Fruit fly (Drosophila melanogaster) whole organism, prepupa: Measurements from ENCODE around the gene CecA2.
A peak's percentile ranks its signal among the peaks of the same experiment; 100 is the strongest.

Source experiments
- CG11294 ChIP-seq: fragments of 200-800 bp; sonication (Bioruptor generic); IDR thresholded peaks from 2 replicates; pipeline ENCODE4 v1.3.6; 2022; ENCODE audit warnings: missing biosample characterization, missing genetic modification characterization
- CG11762 ChIP-seq: fragments of 200-800 bp; sonication (Bioruptor generic); optimal IDR thresholded peaks from 3 replicates; lab custom pipeline; 2016; ENCODE audit warnings: missing biosample characterization, missing genetic modification characterization; ENCODE audit not compliant: insufficient read depth
- CG15336 ChIP-seq: fragments of 200-800 bp; sonication (Bioruptor generic); IDR thresholded peaks from 2 replicates; pipeline ENCODE4 v1.3.6; 2022; ENCODE audit warnings: missing biosample characterization, missing genetic modification characterization
- CG1621 ChIP-seq: fragments of 200-800 bp; sonication (Bioruptor generic); optimal IDR thresholded peaks from 3 replicates; lab custom pipeline; 2018; ENCODE audit warnings: missing biosample characterization, mild to moderate bottlenecking, missing genetic modification characterization
- CG16779 ChIP-seq: fragments of 200-800 bp; sonication (Bioruptor generic); optimal IDR thresholded peaks from 3 replicates; lab custom pipeline; 2017; ENCODE audit warnings: missing biosample characterization, mild to moderate bottlenecking, missing genetic modification characterization
- CG3032 ChIP-seq: fragments of 200-800 bp; optimal IDR thresholded peaks from 2 replicates; lab custom pipeline; 2019; ENCODE audit warnings: missing biosample characterization, mild to moderate bottlenecking, missing genetic modification characterization, moderate library complexity
- CG31627 ChIP-seq: fragments of 200-800 bp; sonication (Bioruptor generic); optimal IDR thresholded peaks from 3 replicates; lab custom pipeline; 2016; ENCODE audit warnings: missing biosample characterization, missing genetic modification characterization
- CG32006 ChIP-seq: fragments of 200-800 bp; sonication (Bioruptor generic); optimal IDR thresholded peaks from 3 replicates; lab custom pipeline; 2017; ENCODE audit warnings: missing biosample characterization, mild to moderate bottlenecking, missing genetic modification characterization
- CG34406 ChIP-seq: fragments of 200-800 bp; sonication (Bioruptor generic); optimal IDR thresholded peaks from 3 replicates; lab custom pipeline; 2016; ENCODE audit warnings: missing biosample characterization, missing genetic modification characterization
- CG3919 ChIP-seq: fragments of 200-800 bp; sonication (Bioruptor generic); optimal IDR thresholded peaks from 3 replicates; lab custom pipeline; 2016; ENCODE audit warnings: missing biosample characterization, missing genetic modification characterization
- CG4318 ChIP-seq: fragments of 200-800 bp; sonication (Bioruptor generic); optimal IDR thresholded peaks from 3 replicates; lab custom pipeline; 2017; ENCODE audit warnings: missing biosample characterization, mild to moderate bottlenecking, missing genetic modification characterization
- CG6163 ChIP-seq: fragments of 200-800 bp; sonication (Bioruptor generic); IDR thresholded peaks from 3 replicates; pipeline ENCODE4 v1.3.6; 2022; ENCODE audit warnings: missing biosample characterization, missing genetic modification characterization
- CG6276 ChIP-seq: fragments of 200-800 bp; sonication (Bioruptor generic); optimal IDR thresholded peaks from 2 replicates; lab custom pipeline; 2017; ENCODE audit warnings: missing biosample characterization, mild to moderate bottlenecking, missing genetic modification characterization
- CG6792 ChIP-seq: fragments of 200-800 bp; sonication (Bioruptor generic); optimal IDR thresholded peaks from 3 replicates; lab custom pipeline; 2016; ENCODE audit warnings: missing biosample characterization, missing genetic modification characterization
- CG6854 ChIP-seq: fragments of 200-800 bp; sonication (Bioruptor generic); optimal IDR thresholded peaks from 2 replicates; lab custom pipeline; 2017; ENCODE audit warnings: missing biosample characterization, mild to moderate bottlenecking, missing genetic modification characterization
- CG7368 ChIP-seq: fragments of 200-800 bp; sonication (Bioruptor generic); optimal IDR thresholded peaks from 3 replicates; lab custom pipeline; 2016; ENCODE audit warnings: missing biosample characterization, missing genetic modification characterization
- CG8119 ChIP-seq: fragments of 200-800 bp; sonication (Bioruptor generic); IDR thresholded peaks from 3 replicates; pipeline ENCODE4 v1.3.6; 2022; ENCODE audit warnings: missing biosample characterization, missing genetic modification characterization
- CG8319 ChIP-seq: fragments of 200-800 bp; sonication (Bioruptor generic); optimal IDR thresholded peaks from 3 replicates; lab custom pipeline; 2016; ENCODE audit warnings: missing biosample characterization, missing genetic modification characterization
- CG8632 ChIP-seq: fragments of 200-800 bp; sonication (Bioruptor generic); optimal IDR thresholded peaks from 3 replicates; lab custom pipeline; 2016; ENCODE audit warnings: missing biosample characterization, missing genetic modification characterization
- Eip78C ChIP-seq: fragments of 200-800 bp; sonication (Bioruptor generic); peaks from one replicate; lab custom pipeline; 2016; ENCODE audit warnings: missing biosample characterization, missing genetic modification characterization
- Ets21C ChIP-seq: fragments of 200-800 bp; sonication (Bioruptor generic); optimal IDR thresholded peaks from 3 replicates; lab custom pipeline; 2016; ENCODE audit warnings: missing biosample characterization, missing genetic modification characterization
- Ets96B ChIP-seq: fragments of 200-800 bp; optimal IDR thresholded peaks from 2 replicates; lab custom pipeline; 2019; ENCODE audit warnings: missing biosample characterization, mild to moderate bottlenecking, missing genetic modification characterization, moderate library complexity
- Gug ChIP-seq: fragments of 200-800 bp; sonication (Bioruptor generic); IDR thresholded peaks from 2 replicates; pipeline ENCODE4 v1.3.6; 2022; ENCODE audit warnings: missing biosample characterization, missing genetic modification characterization
- Hr38 ChIP-seq: sonication (Bioruptor generic); optimal IDR thresholded peaks from 2 replicates; lab custom pipeline; 2016; ENCODE audit warnings: missing biosample characterization, missing genetic modification characterization
- Hr39 ChIP-seq: fragments of 200-800 bp; sonication (Bioruptor generic); optimal IDR thresholded peaks from 2 replicates; lab custom pipeline; 2016; ENCODE audit warnings: missing biosample characterization, missing genetic modification characterization
- Hr4 ChIP-seq: fragments of 200-800 bp; sonication (Bioruptor generic); optimal IDR thresholded peaks from 3 replicates; lab custom pipeline; 2016; ENCODE audit warnings: missing biosample characterization, missing genetic modification characterization
- Lpt ChIP-seq: fragments of 200-800 bp; sonication (Bioruptor generic); optimal IDR thresholded peaks from 3 replicates; lab custom pipeline; 2016; ENCODE audit warnings: missing biosample characterization, missing genetic modification characterization
- Met ChIP-seq: fragments of 200-800 bp; sonication (Bioruptor generic); optimal IDR thresholded peaks from 3 replicates; lab custom pipeline; 2016; ENCODE audit warnings: missing biosample characterization, missing genetic modification characterization
- OdsH ChIP-seq: fragments of 200-800 bp; sonication (Bioruptor generic); optimal IDR thresholded peaks from 3 replicates; lab custom pipeline; 2016; ENCODE audit warnings: missing biosample characterization, missing genetic modification characterization
- Smox ChIP-seq: fragments of 200-800 bp; sonication (Bioruptor generic); optimal IDR thresholded peaks from 3 replicates; lab custom pipeline; 2016; ENCODE audit warnings: missing biosample characterization, missing genetic modification characterization
- Sox15 ChIP-seq: fragments of 200-800 bp; sonication (Bioruptor generic); optimal IDR thresholded peaks from 3 replicates; lab custom pipeline; 2016; ENCODE audit warnings: missing biosample characterization, missing genetic modification characterization
- achi ChIP-seq: fragments of 200-800 bp; sonication (Bioruptor generic); optimal IDR thresholded peaks from 3 replicates; lab custom pipeline; 2016; ENCODE audit warnings: missing biosample characterization, missing genetic modification characterization
- acj6 ChIP-seq: fragments of 200-800 bp; sonication (Bioruptor generic); optimal IDR thresholded peaks from 3 replicates; lab custom pipeline; 2016; ENCODE audit warnings: missing biosample characterization, missing genetic modification characterization
- cyc ChIP-seq: fragments of 200-800 bp; sonication (Bioruptor generic); optimal IDR thresholded peaks from 3 replicates; lab custom pipeline; 2016; ENCODE audit warnings: missing biosample characterization, missing genetic modification characterization
- dac ChIP-seq: fragments of 200-800 bp; sonication (Bioruptor generic); optimal IDR thresholded peaks from 2 replicates; lab custom pipeline; 2017; ENCODE audit warnings: missing biosample characterization, mild to moderate bottlenecking, missing genetic modification characterization
- dsx ChIP-seq: fragments of 200-800 bp; optimal IDR thresholded peaks from 3 replicates; lab custom pipeline; 2019; ENCODE audit warnings: missing biosample characterization, mild to moderate bottlenecking, missing genetic modification characterization, moderate library complexity; ENCODE audit not compliant: poor library complexity, severe bottlenecking
- eg ChIP-seq: fragments of 200-800 bp; sonication (Bioruptor generic); IDR thresholded peaks from 3 replicates; pipeline ENCODE4 v1.3.6; 2022; ENCODE audit warnings: missing biosample characterization, missing genetic modification characterization
- esn ChIP-seq: fragments of 200-800 bp; sonication (Bioruptor generic); optimal IDR thresholded peaks from 2 replicates; lab custom pipeline; 2016; ENCODE audit warnings: missing biosample characterization, mild to moderate bottlenecking, missing genetic modification characterization, moderate library complexity
- fd59A ChIP-seq: fragments of 200-800 bp; sonication (Bioruptor generic); optimal IDR thresholded peaks from 2 replicates; lab custom pipeline; 2017; ENCODE audit warnings: missing biosample characterization, mild to moderate bottlenecking, missing genetic modification characterization, missing genetic modification reagents
- fkh ChIP-seq: fragments of 200-800 bp; sonication (Bioruptor generic); optimal IDR thresholded peaks from 3 replicates; lab custom pipeline; 2017; ENCODE audit warnings: missing biosample characterization, mild to moderate bottlenecking, missing genetic modification characterization, moderate library complexity
- net ChIP-seq: fragments of 200-800 bp; sonication (Bioruptor generic); optimal IDR thresholded peaks from 3 replicates; lab custom pipeline; 2016; ENCODE audit warnings: missing biosample characterization, missing genetic modification characterization
- pdm3 ChIP-seq: fragments of 200-800 bp; sonication (Bioruptor generic); optimal IDR thresholded peaks from 3 replicates; lab custom pipeline; 2016; ENCODE audit warnings: missing biosample characterization, missing genetic modification characterization
- ss ChIP-seq, 2 experiments: fragments of 200-800 bp; sonication (Bioruptor generic); optimal IDR thresholded peaks; 2 replicates in 1 of 2; 3 replicates in 1 of 2; lab custom pipeline; 2017 to 2018; ENCODE audit warnings: mild to moderate bottlenecking in 2 of 2, missing biosample characterization in 2 of 2, missing genetic modification characterization in 2 of 2, moderate library complexity in 1 of 2
- svp ChIP-seq: fragments of 200-800 bp; sonication (Bioruptor generic); peaks from one replicate; lab custom pipeline; 2016; ENCODE audit warnings: missing biosample characterization, missing genetic modification characterization
- topi ChIP-seq: fragments of 200-800 bp; sonication (Bioruptor generic); optimal IDR thresholded peaks from 3 replicates; lab custom pipeline; 2016; ENCODE audit warnings: missing biosample characterization, missing genetic modification characterization
- vri ChIP-seq: fragments of 200-800 bp; sonication (Bioruptor generic); optimal IDR thresholded peaks from 3 replicates; lab custom pipeline; 2016; ENCODE audit warnings: missing biosample characterization, mild to moderate bottlenecking, missing genetic modification characterization

The CecA2 gene

dm6 chr3R:30255255-30256121 is 43.5 kb downstream of the CecA2 start (continued):
- TF ChIP-seq Hr39 (GFP tag; lab: Kevin White, UChicago) (peak; percentile 77), eg (GFP tag; lab: Robert Waterston, UW) (peak; percentile 96), pdm3 (GFP tag; lab: Kevin White, UChicago) (peak; percentile 93), CG8632 (GFP tag; lab: Kevin White, UChicago) (peak; percentile 95), vri (GFP tag; lab: Kevin White, UChicago) (peak; percentile 91), CG6854 (GFP tag; lab: Kevin White, UChicago) (peak; percentile 93), CG8319 (peak; percentile 91), CG8119 (GFP tag; lab: Robert Waterston, UW) (peak; percentile 97), Met (GFP tag; lab: Kevin White, UChicago) (peak; percentile 92), CG6163 (GFP tag; lab: Robert Waterston, UW) (peak; percentile 99), Eip78C (GFP tag; lab: Kevin White, UChicago) (peak; percentile 99), fkh (GFP tag; lab: Kevin White, UChicago) (no peak), Lpt (peak; percentile 83), CG34406 (peak; percentile 95), net (peak; percentile 95), cyc (GFP tag; lab: Kevin White, UChicago) (peak; percentile 76), CG4318 (GFP tag; lab: Kevin White, UChicago) (peak; percentile 70), dac (GFP tag; lab: Kevin White, UChicago) (peak; percentile 73), CG3032 (peak; percentile 98), CG6792 (GFP tag; lab: Kevin White, UChicago) (peak; percentile 95)

dm6 chr3R:30256233-30256632 is 44.3 kb downstream of the CecA2 start:
- TF ChIP-seq CG8119 (GFP tag; lab: Robert Waterston, UW) (peak; percentile 73), vri (GFP tag; lab: Kevin White, UChicago) (no peak), CG6276 (GFP tag; lab: Kevin White, UChicago) (no peak), CG4318 (GFP tag; lab: Kevin White, UChicago) (no peak), CG6163 (GFP tag; lab: Robert Waterston, UW) (peak; percentile 68), CG6792 (GFP tag; lab: Kevin White, UChicago) (no peak), CG32006 (peak; percentile 49), Sox15 (GFP tag; lab: Kevin White, UChicago) (peak; percentile 21), CG3032 (peak; percentile 59), CG11294 (no peak), dsx (no peak), acj6 (GFP tag; lab: Kevin White, UChicago) (peak; percentile 59), svp (peak; percentile 51), Ets96B (tag; lab: Kevin White, UChicago) (peak; percentile 45), topi (peak; percentile 56), Ets21C (GFP tag; lab: Kevin White, UChicago) (peak; percentile 17), Hr38 (GFP tag; lab: Kevin White, UChicago) (no peak), Hr4 (GFP tag; lab: Kevin White, UChicago) (peak; percentile 31), CG1621 (tag; lab: Kevin White, UChicago) (no peak), CG11762 (GFP tag; lab: Kevin White, UChicago) (no peak), CG31627 (GFP tag; lab: Kevin White, UChicago) (peak; percentile 20), ss (GFP tag; optimal IDR thresholded peaks at IDR 0.05; lab: Kevin White, UChicago) (peak in 1 of 2 experiments; percentile 2), Gug (GFP tag; lab: Robert Waterston, UW) (peak; percentile 41; the same call in 1 of the 2 replicates), CG34406 (peak; percentile 71), cyc (GFP tag; lab: Kevin White, UChicago) (peak; percentile 32), Smox (peak; percentile 58), esn (GFP tag; lab: Kevin White, UChicago) (peak; percentile 65), eg (GFP tag; lab: Robert Waterston, UW) (peak; percentile 59), CG16779 (tag; lab: Kevin White, UChicago) (no peak), CG8632 (GFP tag; lab: Kevin White, UChicago) (peak; percentile 71), CG7368 (GFP tag; lab: Kevin White, UChicago) (peak; percentile 2), OdsH (GFP tag; lab: Kevin White, UChicago) (peak; percentile 64), CG6854 (GFP tag; lab: Kevin White, UChicago) (no peak), CG15336 (GFP tag; lab: Robert Waterston, UW) (peak; percentile 44; the same call in 1 of the 2 replicates), dac (GFP tag; lab: Kevin White, UChicago) (no peak), pdm3 (GFP tag; lab: Kevin White, UChicago) (peak; percentile 52), achi (peak; percentile 67), CG3919 (GFP tag; lab: Kevin White, UChicago) (peak; percentile 67), Hr39 (GFP tag; lab: Kevin White, UChicago) (peak; percentile 29), fd59A (peak; percentile 62)
